Worm (Caenorhabditis elegans) whole organism, young adult: ENCODE measurements around the gene ZK809.1.
A peak's percentile ranks its signal among the peaks of the same experiment; 100 is the strongest.

ENCODE experiments used
- B0019.2 ChIP-seq: fragments of 200-800 bp; sonication (Bioruptor generic); conservative IDR thresholded peaks from 2 replicates; pipeline ENCODE4 v1.3.6; 2022; ENCODE audit warnings: missing genetic modification reagents, missing genetic modification characterization, missing compliant biosample characterization
- B0035.1 ChIP-seq: sonication (generic microtip); optimal IDR thresholded peaks from 2 replicates; lab custom pipeline; 2016; ENCODE audit warnings: missing genetic modification characterization, mild to moderate bottlenecking, missing compliant biosample characterization, missing genotype, missing genetic modification reagents
- B0261.1 ChIP-seq: sonication (generic microtip); optimal IDR thresholded peaks from 2 replicates; lab custom pipeline; 2016; ENCODE audit warnings: mild to moderate bottlenecking, missing genetic modification characterization, moderate library complexity, missing compliant biosample characterization
- C06A6.2 ChIP-seq: fragments of 200-800 bp; sonication (Bioruptor generic); conservative IDR thresholded peaks from 2 replicates; pipeline ENCODE4 v1.3.6; 2022; ENCODE audit warnings: missing genetic modification characterization, missing compliant biosample characterization
- C17E4.6 ChIP-seq: fragments of 200-800 bp; sonication (Bioruptor generic); IDR thresholded peaks from 2 replicates; pipeline ENCODE4 v1.3.6; 2022; ENCODE audit warnings: missing genetic modification reagents, missing genetic modification characterization, missing compliant biosample characterization
- D2030.7 ChIP-seq: fragments of 200-800 bp; sonication (Bioruptor generic); IDR thresholded peaks from 2 replicates; pipeline ENCODE4 v1.3.6; 2022; ENCODE audit warnings: missing genetic modification reagents, missing genetic modification characterization, missing compliant biosample characterization
- F10E7.11 ChIP-seq: sonication (generic microtip); optimal IDR thresholded peaks from 2 replicates; lab custom pipeline; 2017; ENCODE audit warnings: mild to moderate bottlenecking, missing genetic modification characterization, moderate library complexity, missing compliant biosample characterization
- F37B4.10 ChIP-seq: fragments of 200-800 bp; sonication (Bioruptor generic); IDR thresholded peaks from 2 replicates; pipeline ENCODE4 v1.3.6; 2022; ENCODE audit warnings: missing genetic modification characterization, missing compliant biosample characterization
- F57A8.1 ChIP-seq: fragments of 200-800 bp; sonication (Bioruptor generic); optimal IDR thresholded peaks from 2 replicates; lab custom pipeline; 2018; ENCODE audit warnings: mild to moderate bottlenecking, missing genetic modification characterization, moderate library complexity, missing compliant biosample characterization
- K12H6.12 ChIP-seq: fragments of 200-800 bp; sonication (Bioruptor generic); optimal IDR thresholded peaks from 2 replicates; lab custom pipeline; 2018; ENCODE audit warnings: mild to moderate bottlenecking, missing genetic modification characterization, missing compliant biosample characterization
- T07F8.4 ChIP-seq: sonication (generic microtip); optimal IDR thresholded peaks from 2 replicates; lab custom pipeline; 2016; ENCODE audit warnings: mild to moderate bottlenecking, missing genetic modification characterization, moderate library complexity, missing compliant biosample characterization
- Y56A3A.18 ChIP-seq: fragments of 200-800 bp; sonication (Bioruptor generic); IDR thresholded peaks from 2 replicates; pipeline ENCODE4 v1.3.6; 2022; ENCODE audit warnings: missing genetic modification reagents, missing genetic modification characterization, missing compliant biosample characterization
- Y95B8A.8 ChIP-seq: fragments of 200-800 bp; sonication (Bioruptor generic); IDR thresholded peaks from 2 replicates; pipeline ENCODE4 v1.3.6; 2022; ENCODE audit warnings: missing genetic modification reagents, missing genetic modification characterization, missing compliant biosample characterization
- athp-1 ChIP-seq: sonication (generic microtip); optimal IDR thresholded peaks from 2 replicates; lab custom pipeline; 2017; ENCODE audit warnings: mild to moderate bottlenecking, missing genetic modification characterization, missing compliant biosample characterization
- attf-3 ChIP-seq: fragments of 200-800 bp; sonication (Bioruptor generic); conservative IDR thresholded peaks from 2 replicates; pipeline ENCODE4 v1.3.6; 2022; ENCODE audit warnings: missing genetic modification reagents, missing genetic modification characterization, missing compliant biosample characterization
- attf-5 ChIP-seq: fragments of 200-800 bp; sonication (Bioruptor generic); optimal IDR thresholded peaks from 2 replicates; lab custom pipeline; 2018; ENCODE audit warnings: mild to moderate bottlenecking, missing genetic modification characterization, missing compliant biosample characterization
- attf-6 ChIP-seq: fragments of 200-800 bp; sonication (Bioruptor generic); IDR thresholded peaks from 2 replicates; pipeline ENCODE4 v1.3.6; 2022; ENCODE audit warnings: missing genetic modification reagents, missing genetic modification characterization, missing compliant biosample characterization
- cebp-1 ChIP-seq, 2 experiments: fragments of 200-800 bp in 1 of 2; sonication (Bioruptor generic) in 1 of 2; sonication (generic microtip) in 1 of 2; IDR thresholded peaks in 1 of 2; optimal IDR thresholded peaks in 1 of 2; 2 replicates each; pipeline versions ENCODE4 v1.3.6 to Lab custom; 2017 to 2022; ENCODE audit warnings: missing compliant biosample characterization in 2 of 2, missing genetic modification characterization in 2 of 2, mild to moderate bottlenecking in 1 of 2, missing genetic modification reagents in 1 of 2, moderate library complexity in 1 of 2
- cebp-2 ChIP-seq: fragments of 200-800 bp; sonication (Bioruptor generic); IDR thresholded peaks from 2 replicates; pipeline ENCODE4 v1.3.6; 2022; ENCODE audit warnings: missing genetic modification characterization, missing compliant biosample characterization
- ceh-27 ChIP-seq: fragments of 200-800 bp; sonication (Bioruptor generic); optimal IDR thresholded peaks from 2 replicates; lab custom pipeline; 2018; ENCODE audit warnings: mild to moderate bottlenecking, missing genetic modification characterization, moderate library complexity, missing compliant biosample characterization
- chd-7 ChIP-seq: sonication (generic microtip); optimal IDR thresholded peaks from 2 replicates; lab custom pipeline; 2016; ENCODE audit warnings: mild to moderate bottlenecking, missing genetic modification characterization, moderate library complexity, missing compliant biosample characterization
- dpl-1 ChIP-seq: fragments of 150-350 bp; optimal IDR thresholded peaks from 2 replicates; lab custom pipeline; 2014; ENCODE audit warnings: missing biosample characterization, missing genetic modification reagents, missing genetic modification characterization
- egl-18 ChIP-seq: fragments of 200-800 bp; sonication (Bioruptor generic); IDR thresholded peaks from 2 replicates; pipeline ENCODE4 v1.3.6; 2022; ENCODE audit warnings: missing genetic modification reagents, missing genetic modification characterization, missing compliant biosample characterization
- egrh-3 ChIP-seq: fragments of 200-800 bp; sonication (Bioruptor generic); IDR thresholded peaks from 2 replicates; pipeline ENCODE4 v1.3.6; 2022; ENCODE audit warnings: missing genetic modification reagents, missing genetic modification characterization, missing compliant biosample characterization
- ets-4 ChIP-seq: fragments of 200-800 bp; sonication (Bioruptor generic); optimal IDR thresholded peaks from 2 replicates; lab custom pipeline; 2018; ENCODE audit warnings: mild to moderate bottlenecking, missing genetic modification characterization, missing compliant biosample characterization
- hmg-1.2 ChIP-seq: fragments of 200-800 bp; sonication (Bioruptor generic); IDR thresholded peaks from 2 replicates; pipeline ENCODE4 v1.3.6; 2022; ENCODE audit warnings: missing genetic modification reagents, missing genetic modification characterization, missing compliant biosample characterization
- let-526 ChIP-seq: fragments of 200-800 bp; sonication (Bioruptor generic); IDR thresholded peaks from 2 replicates; pipeline ENCODE4 v1.3.6; 2022; ENCODE audit warnings: missing genetic modification reagents, missing genetic modification characterization, missing compliant biosample characterization
- lin-26 ChIP-seq: fragments of 200-800 bp; sonication (Bioruptor generic); IDR thresholded peaks from 2 replicates; pipeline ENCODE4 v1.3.6; 2022; ENCODE audit warnings: missing genetic modification reagents, missing genetic modification characterization, missing compliant biosample characterization
- lsy-27 ChIP-seq: sonication (generic microtip); optimal IDR thresholded peaks from 2 replicates; lab custom pipeline; 2017; ENCODE audit warnings: missing genetic modification characterization, mild to moderate bottlenecking, missing compliant biosample characterization, antibody characterized with exemption, missing genotype, borderline replicate concordance; ENCODE audit not compliant: insufficient read depth
- madf-8 ChIP-seq: fragments of 200-800 bp; sonication (Bioruptor generic); conservative IDR thresholded peaks from 2 replicates; pipeline ENCODE4 v1.3.6; 2022; ENCODE audit warnings: missing genetic modification reagents, missing genetic modification characterization, missing compliant biosample characterization
- mel-28 ChIP-seq: sonication (generic microtip); optimal IDR thresholded peaks from 2 replicates; lab custom pipeline; 2016; ENCODE audit warnings: borderline replicate concordance, mild to moderate bottlenecking, missing genetic modification characterization, missing compliant biosample characterization
- mes-4 ChIP-seq: sonication (generic microtip); optimal IDR thresholded peaks from 2 replicates; lab custom pipeline; 2016; ENCODE audit warnings: missing genotype, missing genetic modification characterization, missing compliant biosample characterization
- nhr-179 ChIP-seq: sonication (generic microtip); optimal IDR thresholded peaks from 2 replicates; lab custom pipeline; 2016; ENCODE audit warnings: mild to moderate bottlenecking, missing genetic modification characterization, missing compliant biosample characterization
- nhr-80 ChIP-seq: sonication (generic microtip); optimal IDR thresholded peaks from 2 replicates; lab custom pipeline; 2016; ENCODE audit warnings: missing genetic modification characterization, missing compliant biosample characterization
- rec-8 ChIP-seq, 2 experiments: sonication (generic microtip); optimal IDR thresholded peaks; 2 replicates each; lab custom pipeline; 2016; ENCODE audit warnings: mild to moderate bottlenecking in 2 of 2, missing genetic modification characterization in 2 of 2, missing genetic modification reagents in 2 of 2, missing genotype in 2 of 2, missing biosample characterization in 1 of 2, missing compliant biosample characterization in 1 of 2, moderate library complexity in 1 of 2
- repo-1 ChIP-seq: sonication (generic microtip); optimal IDR thresholded peaks from 2 replicates; lab custom pipeline; 2017; ENCODE audit warnings: mild to moderate bottlenecking, missing genetic modification characterization, missing compliant biosample characterization
- sea-2 ChIP-seq: fragments of 200-800 bp; sonication (Bioruptor generic); IDR thresholded peaks from 2 replicates; pipeline ENCODE4 v1.3.6; 2022; ENCODE audit warnings: missing genetic modification characterization, missing compliant biosample characterization
- snpc-1.1 ChIP-seq: sonication (generic microtip); optimal IDR thresholded peaks from 2 replicates; lab custom pipeline; 2017; ENCODE audit warnings: missing genetic modification characterization, mild to moderate bottlenecking, missing compliant biosample characterization, antibody characterized with exemption, moderate library complexity, missing genotype, missing genetic modification reagents; ENCODE audit not compliant: insufficient read depth
- somi-1 ChIP-seq: fragments of 200-800 bp; sonication (Bioruptor generic); optimal IDR thresholded peaks from 2 replicates; lab custom pipeline; 2018; ENCODE audit warnings: mild to moderate bottlenecking, missing genetic modification characterization, missing compliant biosample characterization
- tbp1 ChIP-seq: fragments of 200-800 bp; sonication (Bioruptor generic); optimal IDR thresholded peaks from 2 replicates; lab custom pipeline; 2018; ENCODE audit warnings: mild to moderate bottlenecking, missing genetic modification characterization, missing compliant biosample characterization
- tbx-9 ChIP-seq: sonication (generic microtip); optimal IDR thresholded peaks from 2 replicates; lab custom pipeline; 2016; ENCODE audit warnings: borderline replicate concordance, missing genetic modification characterization, inconsistent platforms, missing compliant biosample characterization
- tlf-1 ChIP-seq: fragments of 200-800 bp; sonication (Bioruptor generic); optimal IDR thresholded peaks from 2 replicates; lab custom pipeline; 2018; ENCODE audit warnings: mild to moderate bottlenecking, missing genetic modification characterization, missing compliant biosample characterization
- unc-62 ChIP-seq: fragments of 150-350 bp; optimal IDR thresholded peaks from 2 replicates; lab custom pipeline; 2014; ENCODE audit warnings: missing biosample characterization, missing genetic modification reagents, missing genetic modification characterization
- zim-3 ChIP-seq: sonication (generic microtip); optimal IDR thresholded peaks from 2 replicates; lab custom pipeline; 2017; ENCODE audit warnings: mild to moderate bottlenecking, missing genetic modification characterization, moderate library complexity, missing compliant biosample characterization
- ztf-18 ChIP-seq: sonication (generic microtip); optimal IDR thresholded peaks from 2 replicates; lab custom pipeline; 2016; ENCODE audit warnings: missing genotype, mild to moderate bottlenecking, missing genetic modification characterization, missing compliant biosample characterization
- ztf-26 ChIP-seq: sonication (generic microtip); optimal IDR thresholded peaks from 2 replicates; lab custom pipeline; 2017; ENCODE audit warnings: missing genetic modification characterization, missing compliant biosample characterization
- ztf-28 ChIP-seq: fragments of 200-800 bp; sonication (Bioruptor generic); IDR thresholded peaks from 2 replicates; pipeline ENCODE4 v1.3.6; 2022; ENCODE audit warnings: missing genetic modification reagents, missing genetic modification characterization, missing compliant biosample characterization
- ztf-6 ChIP-seq: fragments of 200-800 bp; sonication (Bioruptor generic); IDR thresholded peaks from 2 replicates; pipeline ENCODE4 v1.3.6; 2022; ENCODE audit warnings: missing genetic modification reagents, missing genetic modification characterization, missing compliant biosample characterization

ZK809.1 gene

ce11 chrIV:11692071-11692673 is 50.3 kb downstream of the ZK809.1 start:
- TF ChIP-seq tlf-1 (GFP tag; lab: Kevin White, UChicago): no peak
- peak; percentile 50 for TF ChIP-seq tbp1
- TF ChIP-seq athp-1 (tag; lab: Kevin White, UChicago): no peak
- TF ChIP-seq egl-18 (GFP tag; lab: Robert Waterston, UW): no peak
- peak; percentile 66 for TF ChIP-seq K12H6.12 (tag; lab: Kevin White, UChicago)
- no peak for TF ChIP-seq mes-4 (tag; lab: Kevin White, UChicago)
- no peak for TF ChIP-seq F57A8.1 (GFP tag; lab: Kevin White, UChicago)
- no peak for TF ChIP-seq nhr-179 (tag; lab: Kevin White, UChicago)
- TF ChIP-seq D2030.7 (GFP tag; lab: Robert Waterston, UW): no peak
- no peak for TF ChIP-seq ztf-28 (GFP tag; lab: Robert Waterston, UW)
- no peak for TF ChIP-seq madf-8 (GFP tag; lab: Robert Waterston, UW)
- no peak for TF ChIP-seq mel-28 (tag; lab: Kevin White, UChicago)
- no peak for TF ChIP-seq snpc-1.1 (tag; lab: Kevin White, UChicago)
- TF ChIP-seq egrh-3 (GFP tag; lab: Robert Waterston, UW): peak; percentile 47
- TF ChIP-seq zim-3 (tag; lab: Kevin White, UChicago): no peak
- no peak for TF ChIP-seq tbx-9 (tag; lab: Kevin White, UChicago)
- no peak for TF ChIP-seq attf-3 (GFP tag; lab: Robert Waterston, UW)
- TF ChIP-seq F37B4.10 (GFP tag; lab: Robert Waterston, UW): no peak
- no peak for TF ChIP-seq B0261.1 (tag; lab: Kevin White, UChicago)
- peak; percentile 92 for TF ChIP-seq attf-5 (GFP tag; lab: Kevin White, UChicago)
- TF ChIP-seq cebp-2: no peak
- no peak for TF ChIP-seq B0035.1 (tag; lab: Kevin White, UChicago)
- no peak for TF ChIP-seq C17E4.6 (GFP tag; lab: Robert Waterston, UW)
- no peak for TF ChIP-seq lsy-27 (tag; lab: Kevin White, UChicago)
- TF ChIP-seq ets-4 (GFP tag; lab: Kevin White, UChicago): peak; percentile 89
- no peak for TF ChIP-seq B0019.2 (GFP tag; lab: Robert Waterston, UW)
- TF ChIP-seq ztf-6 (GFP tag; lab: Robert Waterston, UW): no peak
- TF ChIP-seq F10E7.11 (tag; lab: Kevin White, UChicago): no peak
- peak; percentile 28 for TF ChIP-seq repo-1 (tag; lab: Kevin White, UChicago)
- no peak for TF ChIP-seq C06A6.2
- TF ChIP-seq dpl-1: no peak
- TF ChIP-seq T07F8.4 (tag; lab: Kevin White, UChicago): no peak
- no peak for TF ChIP-seq let-526 (GFP tag; lab: Robert Waterston, UW)
- TF ChIP-seq cebp-1 (GFP tag; IDR thresholded peaks at IDR 0.05; lab: Robert Waterston, UW): no peak
- TF ChIP-seq cebp-1 (tag; optimal IDR thresholded peaks at IDR 0.05; lab: Kevin White, UChicago): peak; percentile 72
- TF ChIP-seq hmg-1.2: peak; percentile 90
- TF ChIP-seq lin-26: peak; percentile 53; the same call in 1 of the 2 replicates
- TF ChIP-seq Y95B8A.8 (GFP tag; lab: Robert Waterston, UW): no peak
- peak; percentile 62 for TF ChIP-seq chd-7 (tag; lab: Kevin White, UChicago)
- no peak for TF ChIP-seq attf-6
- peak; percentile 98 for TF ChIP-seq nhr-80
- no peak for TF ChIP-seq rec-8 (tag; optimal IDR thresholded peaks at IDR 0.05; lab: Kevin White, UChicago)
- peak; percentile 21 for TF ChIP-seq ztf-18
- no peak for TF ChIP-seq somi-1 (GFP tag; lab: Kevin White, UChicago)
- no peak for TF ChIP-seq unc-62
- TF ChIP-seq ztf-26 (tag; lab: Kevin White, UChicago): peak; percentile 55
- no peak for TF ChIP-seq sea-2
- peak; percentile 32 for TF ChIP-seq ceh-27 (GFP tag; lab: Kevin White, UChicago)
- peak; percentile 45; the same call in 1 of the 2 replicates for TF ChIP-seq Y56A3A.18
